Fruit fly (Drosophila melanogaster): ENCODE data around the gene noc.

noc gene

dm6 chr2L:14533419-14534253 lies 43.0 kb downstream of the noc start (continued):
- TF ChIP-seq oc (tag; optimal IDR thresholded peaks at IDR 0.05): peak; percentile 75
- TF ChIP-seq CG16779 (GFP tag; IDR thresholded peaks at IDR 0.05): no peak
- TF ChIP-seq zen (tag; optimal IDR thresholded peaks at IDR 0.05): no peak
- TF ChIP-seq Elba2 (GFP tag; optimal IDR thresholded peaks at IDR 0.05): no peak
- TF ChIP-seq CG8388 (GFP tag; optimal IDR thresholded peaks at IDR 0.05): no peak
- no peak for TF ChIP-seq zen2 (GFP tag; IDR thresholded peaks at IDR 0.05; ENCODE audit: partially characterized antibody)
- no peak for TF ChIP-seq gt (GFP tag; IDR thresholded peaks at IDR 0.05)
- TF ChIP-seq CG11398 (GFP tag; optimal IDR thresholded peaks at IDR 0.05): no peak
- TF ChIP-seq gce (GFP tag; IDR thresholded peaks at IDR 0.05): no peak
- TF ChIP-seq CG15011 (GFP tag; optimal IDR thresholded peaks at IDR 0.05): no peak
- no peak for TF ChIP-seq CG12942 (GFP tag; optimal IDR thresholded peaks at IDR 0.05)
- no peak for TF ChIP-seq Hr51 (GFP tag; optimal IDR thresholded peaks at IDR 0.05)
- no peak for TF ChIP-seq CrebB (tag; optimal IDR thresholded peaks at IDR 0.05)

- TF ChIP-seq CG7745 (tag; optimal IDR thresholded peaks at IDR 0.05) (peak; percentile 95), nau (GFP tag; optimal IDR thresholded peaks at IDR 0.05) (peak; percentile 24), CG11247 (GFP tag; IDR thresholded peaks at IDR 0.05) (0 out of 2 replicates have a peak, but pooled peaks have one; percentile 27), al (GFP tag; IDR thresholded peaks at IDR 0.05) (no peak), CG11085 (GFP tag; IDR thresholded peaks at IDR 0.05) (0 out of 2 replicates have a peak, but pooled peaks have one; percentile 22), sens (GFP tag) (peak; percentile 78), abd-A (tag; optimal IDR thresholded peaks at IDR 0.05) (peak; percentile 88), ato (GFP tag; IDR thresholded peaks at IDR 0.05; ENCODE audit: partially characterized antibody) (no peak), row (GFP tag; IDR thresholded peaks at IDR 0.05) (no peak), lov (optimal IDR thresholded peaks at IDR 0.05) (no peak), lov (GFP tag; IDR thresholded peaks at IDR 0.05) (0 out of 3 replicates have a peak, but pooled peaks have one; percentile 8), CG8944 (GFP tag; optimal IDR thresholded peaks at IDR 0.05) (no peak), Ets97D (GFP tag; optimal IDR thresholded peaks at IDR 0.05) (no peak), NC2α (GFP tag; optimal IDR thresholded peaks at IDR 0.05) (no peak), chinmo (GFP tag; IDR thresholded peaks at IDR 0.05; ENCODE audit: partially characterized antibody) (0 out of 4 replicates have a peak, but pooled peaks have one; percentile 71), Awh (GFP tag; IDR thresholded peaks at IDR 0.05) (peak; percentile 71), CG17802 (tag; optimal IDR thresholded peaks at IDR 0.05) (peak; percentile 84), CG9932 (GFP tag; IDR thresholded peaks at IDR 0.05) (0 out of 2 replicates have a peak, but pooled peaks have one; percentile 16), kni (GFP tag; optimal IDR thresholded peaks at IDR 0.05) (peak; percentile 62), H2.0 (GFP tag; IDR thresholded peaks at IDR 0.05) (0 out of 2 replicates have a peak, but pooled peaks have one; percentile 14), CG5180 (GFP tag; optimal IDR thresholded peaks at IDR 0.05) (no peak), dmrt99B (tag; optimal IDR thresholded peaks at IDR 0.05) (no peak), pan (optimal IDR thresholded peaks at IDR 0.05) (no peak), pan (GFP tag; optimal IDR thresholded peaks at IDR 0.05 in 1 of 2, IDR thresholded peaks at IDR 0.05 in 1 of 2) (peak in 1 of 2 experiments; percentile 48), Hmr (GFP tag; optimal IDR thresholded peaks at IDR 0.05) (no peak), nom (GFP tag; optimal IDR thresholded peaks at IDR 0.05) (peak; percentile 29), gro (GFP tag; optimal IDR thresholded peaks at IDR 0.05) (peak; percentile 25), sd (tag; optimal IDR thresholded peaks at IDR 0.05) (peak; percentile 71), sr (GFP tag; IDR thresholded peaks at IDR 0.05) (peak; percentile 84), run (tag; optimal IDR thresholded peaks at IDR 0.05) (peak; percentile 63), CG10543 (GFP tag; optimal IDR thresholded peaks at IDR 0.05) (peak; percentile 52), CG16779 (GFP tag; IDR thresholded peaks at IDR 0.05) (0 out of 2 replicates have a peak, but pooled peaks have one; percentile 33), vvl (GFP tag; IDR thresholded peaks at IDR 0.05) (peak; percentile 65; the same call in 1 of the 2 replicates), Med (GFP tag) (peak; percentile 13)
These were observed 46.2 kb downstream of the noc start for dm6 chr2L:14536730-14537427.

All from whole organism, embryonic.